Fruit fly (Drosophila melanogaster) whole organism, embryonic: ENCODE measurements around the gene CG34435.

Source experiments
- CG14860 ChIP-seq: fragments of 200-800 bp; sonication (Bioruptor generic); IDR thresholded peaks from 3 replicates; pipeline ENCODE4 v1.3.6; 2022; ENCODE audit warnings: missing biosample characterization, missing genetic modification characterization; ENCODE audit not compliant: partially characterized antibody
- CG2678 ChIP-seq: fragments of 200-800 bp; sonication (Bioruptor generic); optimal IDR thresholded peaks from 3 replicates; lab custom pipeline; 2019; ENCODE audit warnings: missing biosample characterization, mild to moderate bottlenecking, missing genetic modification characterization, moderate library complexity
- Ptx1 ChIP-seq: fragments of 200-800 bp; sonication (Bioruptor generic); IDR thresholded peaks from 2 replicates; pipeline ENCODE4 v1.3.6; 2022; ENCODE audit warnings: missing biosample characterization, missing genetic modification characterization
- br ChIP-seq: fragments of >200 bp; optimal IDR thresholded peaks from 2 replicates; lab custom pipeline; 2017
- bsh ChIP-seq, 2 experiments: fragments of 200-800 bp; sonication (Bioruptor generic); optimal IDR thresholded peaks; 2 replicates each; lab custom pipeline; 2017 to 2018; ENCODE audit warnings: mild to moderate bottlenecking in 2 of 2, missing biosample characterization in 2 of 2, missing genetic modification characterization in 2 of 2, moderate library complexity in 1 of 2
- dysf ChIP-seq: fragments of 200-800 bp; sonication (Bioruptor generic); IDR thresholded peaks from 3 replicates; pipeline ENCODE4 v1.3.6; 2022; ENCODE audit warnings: missing biosample characterization, missing genetic modification characterization
- eve ChIP-seq, 2 experiments: fragments of >200 bp; optimal IDR thresholded peaks; 2 replicates each; lab custom pipeline; 2017; ENCODE audit warnings: missing biosample characterization in 2 of 2, missing genetic modification characterization in 2 of 2
- lab ChIP-seq: fragments of 200-800 bp; sonication (Bioruptor generic); optimal IDR thresholded peaks from 3 replicates; lab custom pipeline; 2017; ENCODE audit warnings: missing biosample characterization, missing genetic modification characterization, mild to moderate bottlenecking, moderate library complexity, missing genetic modification reagents
- pfk ChIP-seq: fragments of 200-800 bp; sonication (Bioruptor generic); optimal IDR thresholded peaks from 2 replicates; lab custom pipeline; 2018; ENCODE audit warnings: missing biosample characterization, mild to moderate bottlenecking, missing genetic modification characterization, moderate library complexity

DNA sequence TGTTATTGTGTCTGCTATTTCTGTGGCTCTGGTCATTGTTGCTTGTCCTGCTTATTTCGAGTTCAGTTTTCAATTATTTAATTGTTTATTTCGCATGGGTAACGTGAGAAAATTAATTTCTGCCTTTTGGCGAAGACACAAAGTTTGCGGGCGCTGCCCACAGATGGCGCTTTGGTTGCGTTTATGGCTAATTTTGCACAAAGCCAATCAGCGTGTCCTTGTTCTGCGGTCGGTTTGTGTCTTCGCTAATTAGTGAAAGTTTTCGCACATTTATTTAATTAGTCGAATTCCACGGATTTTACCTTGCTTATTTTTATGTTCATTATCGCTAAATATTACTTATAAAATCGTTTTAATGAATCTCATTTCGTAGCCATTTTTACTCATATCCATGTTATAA lies 50.9 kb downstream of the CG34435 start:
- no peak for TF ChIP-seq bsh (GFP tag; optimal IDR thresholded peaks at IDR 0.05; lab: Kevin White, UChicago)
- no peak for TF ChIP-seq CG14860
- no peak for TF ChIP-seq CG2678 (tag; lab: Kevin White, UChicago)
- TF ChIP-seq br (lab: Kevin White, UChicago): no peak
- TF ChIP-seq Ptx1 (GFP tag; lab: Robert Waterston, UW): no peak
- TF ChIP-seq dysf (GFP tag; lab: Robert Waterston, UW): no peak
- TF ChIP-seq eve (GFP tag; optimal IDR thresholded peaks at IDR 0.05; lab: Kevin White, UChicago): no peak
- TF ChIP-seq pfk (GFP tag; lab: Kevin White, UChicago): no peak
- no peak for TF ChIP-seq lab (GFP tag; lab: Kevin White, UChicago)
